Fruit fly (Drosophila melanogaster) whole organism, embryonic: ENCODE data around the gene CG3902.
A peak's percentile ranks its signal among the peaks of the same experiment; 100 is the strongest.

Source experiments
- Atf-2 ChIP-seq: fragments of 200-800 bp; sonication (Bioruptor generic); optimal IDR thresholded peaks from 2 replicates; lab custom pipeline; 2016; ENCODE audit warnings: missing biosample characterization, missing genetic modification characterization
- B-H2 ChIP-seq: fragments of 200-800 bp; sonication (Bioruptor generic); optimal IDR thresholded peaks from 2 replicates; lab custom pipeline; 2018; ENCODE audit warnings: missing biosample characterization, mild to moderate bottlenecking, missing genetic modification characterization
- Bteb2 ChIP-seq: fragments of 200-800 bp; sonication (Bioruptor generic); optimal IDR thresholded peaks from 2 replicates; lab custom pipeline; 2016; ENCODE audit warnings: missing biosample characterization, missing genetic modification characterization
- CG1024 ChIP-seq: fragments of 200-800 bp; sonication (Bioruptor generic); IDR thresholded peaks from 2 replicates; pipeline ENCODE4 v1.3.6; 2022; ENCODE audit warnings: missing biosample characterization, missing genetic modification characterization
- CG10267 ChIP-seq: fragments of 200-800 bp; sonication (Bioruptor generic); optimal IDR thresholded peaks from 2 replicates; lab custom pipeline; 2018; ENCODE audit warnings: missing biosample characterization, mild to moderate bottlenecking, missing genetic modification characterization, moderate library complexity
- CG10959 ChIP-seq: fragments of 200-800 bp; sonication (Bioruptor generic); IDR thresholded peaks from 2 replicates; pipeline ENCODE4 v1.3.6; 2022; ENCODE audit warnings: missing biosample characterization, missing genetic modification characterization
- CG10979 ChIP-seq: fragments of 200-800 bp; sonication (Bioruptor generic); optimal IDR thresholded peaks from 2 replicates; lab custom pipeline; 2018; ENCODE audit warnings: missing biosample characterization, mild to moderate bottlenecking, missing genetic modification characterization, moderate library complexity
- CG12236 ChIP-seq: fragments of 200-800 bp; sonication (Bioruptor generic); optimal IDR thresholded peaks from 2 replicates; lab custom pipeline; 2016; ENCODE audit warnings: missing biosample characterization, missing genetic modification characterization
- CG13287 ChIP-seq: fragments of 200-800 bp; sonication (Bioruptor generic); IDR thresholded peaks from 2 replicates; pipeline ENCODE4 v1.3.6; 2022; ENCODE audit warnings: missing biosample characterization, missing genetic modification characterization; ENCODE audit not compliant: partially characterized antibody
- CG13296 ChIP-seq: fragments of 200-800 bp; sonication (Bioruptor generic); optimal IDR thresholded peaks from 3 replicates; lab custom pipeline; 2018; ENCODE audit warnings: missing biosample characterization, mild to moderate bottlenecking, missing genetic modification characterization
- CG13624 ChIP-seq: fragments of 200-800 bp; sonication (Bioruptor generic); optimal IDR thresholded peaks from 2 replicates; lab custom pipeline; 2016; ENCODE audit warnings: missing biosample characterization, missing genetic modification characterization
- CG15073 ChIP-seq: fragments of 200-800 bp; sonication (Bioruptor generic); optimal IDR thresholded peaks from 2 replicates; lab custom pipeline; 2016; ENCODE audit warnings: missing biosample characterization, missing genetic modification characterization
- CG17612 ChIP-seq: fragments of 200-800 bp; sonication (Bioruptor generic); IDR thresholded peaks from 2 replicates; pipeline ENCODE4 v1.3.6; 2022; ENCODE audit warnings: missing biosample characterization, missing genetic modification characterization
- CG2129 ChIP-seq: fragments of 200-800 bp; sonication (Bioruptor generic); IDR thresholded peaks from 2 replicates; pipeline ENCODE4 v1.3.6; 2022; ENCODE audit warnings: missing biosample characterization, missing genetic modification characterization; ENCODE audit not compliant: partially characterized antibody
- CG30403 ChIP-seq: fragments of 200-800 bp; sonication (Bioruptor generic); optimal IDR thresholded peaks from 3 replicates; lab custom pipeline; 2016; ENCODE audit warnings: missing biosample characterization, missing genetic modification characterization
- CG34422 ChIP-seq: fragments of 200-800 bp; sonication (Bioruptor generic); IDR thresholded peaks from 3 replicates; pipeline ENCODE4 v1.3.6; 2022; ENCODE audit warnings: missing biosample characterization, missing genetic modification characterization
- CG3847 ChIP-seq: fragments of 200-800 bp; sonication (Bioruptor generic); IDR thresholded peaks from 2 replicates; pipeline ENCODE4 v1.3.6; 2022; ENCODE audit warnings: missing biosample characterization, missing genetic modification characterization
- CG4328 ChIP-seq: fragments of 200-800 bp; sonication (Bioruptor generic); optimal IDR thresholded peaks from 3 replicates; lab custom pipeline; 2017; ENCODE audit warnings: missing biosample characterization, missing genetic modification reagents, missing genetic modification characterization
- CG4360 ChIP-seq: fragments of 200-800 bp; sonication (Bioruptor generic); IDR thresholded peaks from 2 replicates; pipeline ENCODE4 v1.3.6; 2022; ENCODE audit warnings: missing biosample characterization, missing genetic modification characterization
- CG4730 ChIP-seq: fragments of 200-800 bp; sonication (Bioruptor generic); IDR thresholded peaks from 2 replicates; pipeline ENCODE4 v1.3.6; 2022; ENCODE audit warnings: missing biosample characterization, missing genetic modification characterization
- CG6683 ChIP-seq: fragments of 200-800 bp; sonication (Bioruptor generic); optimal IDR thresholded peaks from 2 replicates; lab custom pipeline; 2017; ENCODE audit warnings: missing biosample characterization, mild to moderate bottlenecking, missing genetic modification characterization, missing genetic modification reagents
- CG6813 ChIP-seq: fragments of 200-800 bp; sonication (Bioruptor generic); optimal IDR thresholded peaks from 2 replicates; lab custom pipeline; 2017; ENCODE audit warnings: missing biosample characterization, missing genetic modification characterization, mild to moderate bottlenecking, moderate library complexity, missing genetic modification reagents
- CG7786 ChIP-seq: fragments of 200-800 bp; sonication (Bioruptor generic); optimal IDR thresholded peaks from 2 replicates; lab custom pipeline; 2016; ENCODE audit warnings: missing biosample characterization, missing genetic modification characterization
- CG9215 ChIP-seq: fragments of 200-800 bp; sonication (Bioruptor generic); IDR thresholded peaks from 2 replicates; pipeline ENCODE4 v1.3.6; 2022; ENCODE audit warnings: missing biosample characterization, missing genetic modification characterization
- Dad ChIP-seq: fragments of 200-800 bp; sonication (Bioruptor generic); optimal IDR thresholded peaks from 3 replicates; lab custom pipeline; 2016; ENCODE audit warnings: missing biosample characterization, missing genetic modification characterization
- E2f1 ChIP-seq: fragments of 200-800 bp; sonication (Bioruptor generic); IDR thresholded peaks from 2 replicates; pipeline ENCODE4 v1.3.6; 2022; ENCODE audit warnings: missing biosample characterization, missing genetic modification characterization
- HLHmδ ChIP-seq: fragments of 200-800 bp; sonication (Bioruptor generic); optimal IDR thresholded peaks from 2 replicates; lab custom pipeline; 2018; ENCODE audit warnings: missing biosample characterization, mild to moderate bottlenecking, missing genetic modification characterization, moderate library complexity
- NC2α ChIP-seq: fragments of 200-800 bp; sonication (Bioruptor generic); optimal IDR thresholded peaks from 2 replicates; lab custom pipeline; 2016; ENCODE audit warnings: missing biosample characterization, missing genetic modification characterization
- Nf-YC ChIP-seq: fragments of 200-800 bp; optimal IDR thresholded peaks from 3 replicates; lab custom pipeline; 2019; ENCODE audit warnings: missing biosample characterization, mild to moderate bottlenecking, missing genetic modification characterization, moderate library complexity
- Oaz ChIP-seq: fragments of 200-800 bp; sonication (Bioruptor generic); IDR thresholded peaks from 2 replicates; pipeline ENCODE4 v1.3.6; 2022; ENCODE audit warnings: missing biosample characterization, missing genetic modification characterization
- Opbp ChIP-seq: fragments of 200-800 bp; sonication (Bioruptor generic); IDR thresholded peaks from 3 replicates; pipeline ENCODE4 v1.3.6; 2022; ENCODE audit warnings: missing biosample characterization, missing genetic modification characterization; ENCODE audit not compliant: partially characterized antibody
- Ravus ChIP-seq: fragments of 200-800 bp; sonication (Bioruptor generic); IDR thresholded peaks from 2 replicates; pipeline ENCODE4 v1.3.6; 2022; ENCODE audit warnings: missing biosample characterization, missing genetic modification characterization
- Scr ChIP-seq: fragments of 200-800 bp; sonication (Bioruptor generic); IDR thresholded peaks from 2 replicates; pipeline ENCODE4 v1.3.6; 2022; ENCODE audit warnings: missing biosample characterization, missing genetic modification characterization; ENCODE audit not compliant: partially characterized antibody
- Sin3A ChIP-seq: fragments of >200 bp; optimal IDR thresholded peaks from 2 replicates; lab custom pipeline; 2018
- Spps ChIP-seq: fragments of 200-800 bp; sonication (Bioruptor generic); optimal IDR thresholded peaks from 2 replicates; lab custom pipeline; 2018; ENCODE audit warnings: missing biosample characterization, mild to moderate bottlenecking, missing genetic modification characterization
- Xrp1 ChIP-seq: fragments of 200-800 bp; sonication (Bioruptor generic); IDR thresholded peaks from 2 replicates; pipeline ENCODE4 v1.3.6; 2022; ENCODE audit warnings: missing biosample characterization, missing genetic modification characterization
- chinmo ChIP-seq: fragments of 200-800 bp; sonication (Bioruptor generic); IDR thresholded peaks from 4 replicates; pipeline ENCODE4 v1.3.6; 2022; ENCODE audit warnings: missing biosample characterization, missing genetic modification characterization; ENCODE audit not compliant: partially characterized antibody
- chn ChIP-seq: fragments of 200-800 bp; sonication (Bioruptor generic); optimal IDR thresholded peaks from 2 replicates; lab custom pipeline; 2016; ENCODE audit warnings: missing biosample characterization, missing genetic modification characterization
- cwo ChIP-seq: fragments of 200-800 bp; sonication (Bioruptor generic); optimal IDR thresholded peaks from 3 replicates; lab custom pipeline; 2017; ENCODE audit warnings: missing biosample characterization, missing genetic modification characterization, mild to moderate bottlenecking, moderate library complexity, missing genetic modification reagents
- disco-r ChIP-seq: fragments of 200-800 bp; sonication (Bioruptor generic); optimal IDR thresholded peaks from 2 replicates; lab custom pipeline; 2016; ENCODE audit warnings: missing biosample characterization, missing genetic modification characterization
- esg ChIP-seq: fragments of 200-800 bp; sonication (Bioruptor generic); conservative IDR thresholded peaks from 2 replicates; pipeline ENCODE4 v1.3.6; 2022; ENCODE audit warnings: missing biosample characterization, missing genetic modification characterization
- hb ChIP-seq: fragments of 200-800 bp; sonication (Bioruptor generic); IDR thresholded peaks from 3 replicates; pipeline ENCODE4 v1.3.6; 2022; ENCODE audit warnings: missing biosample characterization, missing genetic modification characterization; ENCODE audit not compliant: partially characterized antibody
- jing ChIP-seq: fragments of 200-800 bp; sonication (Bioruptor generic); optimal IDR thresholded peaks from 2 replicates; lab custom pipeline; 2018; ENCODE audit warnings: missing biosample characterization, mild to moderate bottlenecking, missing genetic modification characterization
- jumu ChIP-seq: fragments of 200-800 bp; sonication (Bioruptor generic); optimal IDR thresholded peaks from 3 replicates; lab custom pipeline; 2016; ENCODE audit warnings: missing biosample characterization, missing genetic modification characterization
- lab ChIP-seq: fragments of 200-800 bp; sonication (Bioruptor generic); optimal IDR thresholded peaks from 3 replicates; lab custom pipeline; 2017; ENCODE audit warnings: missing biosample characterization, missing genetic modification characterization, mild to moderate bottlenecking, moderate library complexity, missing genetic modification reagents
- lola ChIP-seq, 3 experiments: fragments of >200 bp in 2 of 3; fragments of 200-800 bp in 1 of 3; sonication (Bioruptor generic) in 1 of 3; optimal IDR thresholded peaks; 2 replicates each; lab custom pipeline; 2017 to 2019; ENCODE audit warnings: missing biosample characterization in 3 of 3, missing genetic modification characterization in 3 of 3, mild to moderate bottlenecking in 1 of 3, moderate library complexity in 1 of 3
- nom ChIP-seq: fragments of 200-800 bp; sonication (Bioruptor generic); optimal IDR thresholded peaks from 2 replicates; lab custom pipeline; 2017; ENCODE audit warnings: missing biosample characterization, missing genetic modification characterization, mild to moderate bottlenecking, moderate library complexity, missing genetic modification reagents
- pfk ChIP-seq: fragments of 200-800 bp; sonication (Bioruptor generic); optimal IDR thresholded peaks from 2 replicates; lab custom pipeline; 2018; ENCODE audit warnings: missing biosample characterization, mild to moderate bottlenecking, missing genetic modification characterization, moderate library complexity
- sug ChIP-seq: fragments of 200-800 bp; optimal IDR thresholded peaks from 2 replicates; lab custom pipeline; 2019; ENCODE audit warnings: missing biosample characterization, mild to moderate bottlenecking, missing genetic modification characterization, moderate library complexity
- tll ChIP-seq, 2 experiments: fragments of 200-800 bp in 1 of 2; fragments of >200 bp in 1 of 2; sonication (Bioruptor generic) in 1 of 2; optimal IDR thresholded peaks; 2 replicates each; lab custom pipeline; 2017 to 2019; ENCODE audit warnings: missing biosample characterization in 2 of 2, missing genetic modification characterization in 2 of 2, mild to moderate bottlenecking in 1 of 2, moderate library complexity in 1 of 2

CG3902 gene

DNA sequence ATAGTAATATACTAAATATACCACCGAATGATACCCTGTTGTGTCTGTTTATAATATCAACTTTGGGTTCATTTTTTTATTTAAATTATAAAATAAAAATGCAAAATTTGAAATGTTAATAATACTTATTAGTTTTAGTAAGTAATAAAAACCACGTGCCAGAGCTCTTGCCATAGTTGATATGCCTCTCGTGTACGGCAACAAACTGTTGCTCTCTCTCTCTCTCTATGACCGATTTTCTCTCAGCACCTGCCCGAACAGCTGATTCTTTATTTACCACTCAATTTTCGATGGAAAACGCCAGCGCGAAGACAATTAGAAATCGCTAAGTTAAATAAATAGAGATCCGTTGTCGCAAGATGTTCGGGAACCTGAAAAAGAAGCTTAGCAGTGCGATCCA, 30.6 kb downstream of the CG3902 start, which contains the start of gene Dysb (continued):
- TF ChIP-seq CG13287 (GFP tag; lab: Robert Waterston, UW) (peak; percentile 63), CG3847 (GFP tag; lab: Robert Waterston, UW) (peak; percentile 85), Oaz (GFP tag; lab: Robert Waterston, UW) (peak; percentile 81), CG6813 (peak; percentile 85), Ravus (peak; percentile 31; the same call in 1 of the 2 replicates), HLHmδ (GFP tag; lab: Kevin White, UChicago) (peak; percentile 61), CG13296 (GFP tag; lab: Kevin White, UChicago) (peak; percentile 92), CG4360 (GFP tag; lab: Robert Waterston, UW) (no peak; the same call in 1 of the 2 replicates), Opbp (no peak), CG10959 (GFP tag; lab: Robert Waterston, UW) (no peak; the same call in 1 of the 2 replicates), CG6683 (GFP tag; lab: Kevin White, UChicago) (peak; percentile 73), Atf-2 (GFP tag; lab: Kevin White, UChicago) (peak; percentile 53), CG4730 (GFP tag; lab: Robert Waterston, UW) (peak; percentile 82), chn (GFP tag; lab: Kevin White, UChicago) (peak; percentile 67), CG7786 (GFP tag; lab: Kevin White, UChicago) (peak; percentile 50), Xrp1 (peak; percentile 95), CG1024 (GFP tag; lab: Robert Waterston, UW) (peak; percentile 79), esg (GFP tag; lab: Robert Waterston, UW) (peak; percentile 84), lola (GFP tag; optimal IDR thresholded peaks at IDR 0.05; lab: Kevin White, UChicago) (peak in 1 of 3 experiments; percentile 78), CG30403 (GFP tag; lab: Kevin White, UChicago) (peak; percentile 84), NC2α (GFP tag; lab: Kevin White, UChicago) (no peak), jumu (GFP tag; lab: Kevin White, UChicago) (peak; percentile 33), CG10267 (tag; lab: Kevin White, UChicago) (peak; percentile 88), jing (peak; percentile 36), disco-r (GFP tag; lab: Kevin White, UChicago) (no peak), CG34422 (GFP tag; lab: Robert Waterston, UW) (peak; percentile 89), nom (GFP tag; lab: Kevin White, UChicago) (peak; percentile 87), lab (GFP tag; lab: Kevin White, UChicago) (peak; percentile 95), Spps (peak; percentile 68), CG9215 (GFP tag; lab: Robert Waterston, UW) (no peak; the same call in 1 of the 2 replicates), CG12236 (GFP tag; lab: Kevin White, UChicago) (no peak), hb (GFP tag; lab: Robert Waterston, UW) (no peak), CG2129 (GFP tag; lab: Robert Waterston, UW) (no peak), cwo (peak; percentile 85), CG13624 (GFP tag; lab: Kevin White, UChicago) (peak; percentile 48), Scr (GFP tag; lab: Robert Waterston, UW) (no peak), CG15073 (GFP tag; lab: Kevin White, UChicago) (no peak), sug (tag; lab: Kevin White, UChicago) (peak; percentile 68), Sin3A (lab: Kevin White, UChicago) (no peak), E2f1 (GFP tag; lab: Robert Waterston, UW) (peak; percentile 91), Bteb2 (GFP tag; lab: Kevin White, UChicago) (peak; percentile 56), tll (GFP tag; optimal IDR thresholded peaks at IDR 0.05; lab: Kevin White, UChicago) (no peak), B-H2 (GFP tag; lab: Kevin White, UChicago) (peak; percentile 76), CG4328 (peak; percentile 82), Dad (GFP tag; lab: Kevin White, UChicago) (no peak), CG17612 (GFP tag; lab: Robert Waterston, UW) (peak; percentile 54; the same call in 1 of the 2 replicates), Nf-YC (peak; percentile 83), chinmo (GFP tag; lab: Robert Waterston, UW) (no peak), pfk (peak; percentile 38), CG10979 (tag; lab: Kevin White, UChicago) (peak; percentile 86)
